Worm (Caenorhabditis elegans): ENCODE data around the gene gcna-1.

DNA sequence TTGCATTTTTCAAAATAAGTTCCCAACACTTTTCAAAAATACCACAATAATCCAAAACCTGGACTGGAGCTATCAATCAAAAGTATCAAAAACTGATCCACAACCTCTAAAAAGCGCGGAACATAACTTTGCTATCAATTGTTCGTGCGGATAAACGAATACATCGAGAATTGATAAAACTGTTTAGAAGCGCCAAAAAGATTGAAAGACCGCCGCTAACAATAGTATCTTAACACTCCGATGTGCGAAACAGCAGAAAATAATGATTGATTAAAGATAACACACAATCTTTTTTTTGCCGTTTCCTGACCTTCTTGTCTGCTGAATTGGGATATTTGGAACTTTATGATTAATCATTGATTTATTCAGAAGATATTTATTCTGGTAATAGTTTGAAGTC lies 19.5 kb upstream of the gcna-1 start, which contains the start of gene tbx-7:
- TF ChIP-seq irx-1 (tag; optimal IDR thresholded peaks at IDR 0.05) (no peak), ama-1 (optimal IDR thresholded peaks at IDR 0.05) (no peak), fkh-8 (tag; optimal IDR thresholded peaks at IDR 0.05) (no peak), elt-3 (tag; optimal IDR thresholded peaks at IDR 0.05) (no peak), fos-1 (tag; optimal IDR thresholded peaks at IDR 0.05) (no peak), elt-2 (tag; optimal IDR thresholded peaks at IDR 0.05) (no peak), skn-1 (tag; optimal IDR thresholded peaks at IDR 0.05) (no peak), unc-62 (GFP tag; optimal IDR thresholded peaks at IDR 0.05) (no peak), egl-27 (tag; optimal IDR thresholded peaks at IDR 0.05) (no peak)
